Fruit fly (Drosophila melanogaster) whole organism, larva: ENCODE data around the gene CG17344.

Experiments
- noc ChIP-seq: fragments of 200-800 bp; sonication (Bioruptor generic); optimal IDR thresholded peaks from 3 replicates; lab custom pipeline; 2019; ENCODE audit warnings: missing biosample characterization, mild to moderate bottlenecking, missing genetic modification characterization, moderate library complexity

CG17344 gene

DNA sequence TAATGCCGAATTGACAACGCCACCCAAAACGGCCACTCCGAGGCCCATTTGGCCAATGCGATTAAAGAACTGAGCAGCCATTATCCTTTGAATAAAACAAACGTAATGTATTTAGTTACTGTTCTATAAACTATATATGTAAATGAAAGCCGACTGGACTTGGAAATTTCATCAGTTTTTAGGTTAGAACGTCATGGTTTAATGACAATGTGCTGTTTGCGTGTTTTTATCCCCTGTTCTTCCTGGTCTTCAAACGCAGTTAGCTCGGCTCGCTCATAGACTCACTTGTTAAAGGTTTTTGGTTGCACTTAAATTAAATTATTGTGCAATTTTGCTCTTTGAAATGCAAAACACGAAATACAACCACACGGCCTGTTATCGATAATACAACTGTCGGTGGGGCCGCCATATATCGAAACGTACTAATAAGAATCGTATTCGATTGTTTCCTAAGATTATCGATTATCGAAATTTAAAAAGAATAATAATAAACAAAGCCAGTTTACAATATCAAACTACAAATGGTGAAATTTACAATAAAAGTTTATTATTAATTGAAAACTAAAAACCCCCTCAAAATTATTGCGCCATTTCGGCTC, 21.7 kb downstream of the CG17344 start, which contains the start of gene Phb1:
Gene Phb1 (minus strand): TSS at position 398 of the 599 bp plus-strand sequence.
- TF ChIP-seq noc: no peak

dm6 chr2L:19126888-19127287, 25.0 kb downstream of the CG17344 start:
- TF ChIP-seq noc: peak; percentile 74

DNA sequence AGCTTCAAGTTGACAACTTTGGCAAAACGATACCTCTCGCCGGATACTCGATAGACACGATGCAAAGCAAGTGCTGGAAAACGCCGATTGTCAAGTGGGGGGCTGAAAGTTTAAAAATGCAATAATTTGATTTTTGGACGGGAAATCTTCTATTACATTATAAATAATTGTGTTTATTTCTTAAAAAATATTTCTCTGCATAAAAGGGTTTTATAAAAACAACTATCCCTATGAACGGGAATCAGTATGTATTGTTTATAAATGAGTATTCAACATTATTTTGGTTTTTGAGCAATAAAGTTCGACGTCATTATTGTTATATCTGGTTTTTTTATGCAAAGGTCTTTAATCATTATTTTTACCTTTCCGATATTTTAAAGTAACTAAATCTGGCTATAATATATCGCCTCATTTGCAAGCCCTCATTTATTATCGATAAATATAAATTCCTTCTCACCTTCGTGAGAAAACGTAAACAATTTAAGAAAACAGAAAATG, 30.1 kb downstream of the CG17344 start, which contains the start of the genes AsnRS and DCTN6-p27:
Gene AsnRS (minus strand): TSS at position 50 of the 498 bp plus-strand sequence.
Gene DCTN6-p27 (plus strand): TSS at position 419 of the 498 bp plus-strand sequence.
- peak; percentile 76 for TF ChIP-seq noc

dm6 chr2L:19133465-19134365, 31.9 kb downstream of the CG17344 start, which contains the start of gene brat:
brat (plus strand) TSS chr2L:19133816.
- TF ChIP-seq noc: peak; percentile 19

DNA sequence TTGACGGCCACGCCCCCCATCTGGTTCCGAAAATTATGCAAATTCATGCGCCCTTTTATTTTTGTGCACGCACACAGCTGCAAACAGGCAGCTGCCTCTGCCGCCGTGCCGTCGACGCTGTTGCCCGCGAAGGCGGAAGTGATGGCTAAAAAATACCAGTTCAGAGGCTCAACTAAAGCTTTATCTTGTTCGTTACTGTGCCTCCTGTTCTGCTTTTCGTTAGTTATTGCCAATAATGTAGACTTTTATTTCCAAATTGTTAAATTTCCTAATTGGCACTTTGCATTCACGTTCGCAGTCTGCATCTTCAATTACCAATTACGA, 32.5 kb downstream of the CG17344 start:
- no peak for TF ChIP-seq noc

DNA sequence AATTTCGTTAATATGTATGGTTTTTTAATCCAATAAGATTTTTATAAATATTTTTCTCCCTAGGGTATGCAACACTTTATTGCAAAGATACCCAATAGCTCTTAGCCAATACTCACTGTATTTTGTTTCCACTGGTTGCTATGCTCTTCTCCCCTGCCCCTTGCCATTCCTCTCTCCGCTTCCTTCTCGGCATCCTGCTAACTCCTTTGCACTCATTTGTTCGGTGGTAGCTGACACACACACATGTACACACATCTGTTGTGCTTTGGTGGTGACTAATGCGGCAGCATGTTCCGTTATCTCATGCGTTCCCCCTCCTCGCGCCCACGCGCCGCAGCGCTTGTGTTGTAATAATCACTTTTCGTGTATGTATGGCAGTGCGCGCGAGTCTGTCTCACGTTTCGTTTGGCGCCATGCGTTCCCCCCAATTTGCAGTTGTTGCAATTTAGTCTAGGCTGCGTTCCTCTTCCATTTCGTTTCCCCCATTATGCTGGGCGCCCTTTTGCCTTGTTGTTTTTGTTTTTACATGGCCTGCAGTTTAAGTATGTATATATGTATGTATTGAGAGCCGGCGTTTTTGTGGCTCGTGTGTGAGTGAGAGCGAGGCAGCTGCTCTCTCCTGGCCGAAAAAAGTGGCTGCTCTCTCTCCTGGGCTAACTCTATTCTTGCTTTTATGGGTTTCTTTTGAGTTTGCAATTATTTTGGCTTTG, 33.1 kb downstream of the CG17344 start, which contains the start of gene Polr1D:
Gene Polr1D (minus strand): TSS at position 420 of the 710 bp plus-strand sequence.
- peak; percentile 17 for TF ChIP-seq noc

dm6 chr2L:19135955-19136677, 34.3 kb downstream of the CG17344 start:
- TF ChIP-seq noc: no peak

DNA sequence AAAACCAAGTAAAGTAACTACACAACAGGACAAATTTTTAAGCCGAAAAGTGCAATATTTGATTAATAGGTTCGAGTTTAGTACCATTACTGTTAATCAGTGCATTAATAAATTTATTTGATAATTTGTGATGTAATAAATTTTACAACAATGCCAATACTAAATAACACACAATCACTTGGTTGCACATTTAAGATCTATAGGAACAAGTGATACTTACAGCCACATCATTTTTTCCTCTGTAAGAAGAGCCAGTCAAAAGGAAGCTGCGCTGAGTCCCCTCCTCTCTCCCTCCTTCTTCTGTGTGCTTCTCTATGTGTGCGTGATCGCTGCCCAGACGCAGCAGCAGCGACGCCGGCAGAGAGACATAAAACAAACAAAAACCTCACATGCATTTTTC, 34.9 kb downstream of the CG17344 start:
- no peak for TF ChIP-seq noc

- TF ChIP-seq noc: no peak
These were observed 35.9 kb downstream of the CG17344 start for dm6 chr2L:19137494-19138360.

DNA sequence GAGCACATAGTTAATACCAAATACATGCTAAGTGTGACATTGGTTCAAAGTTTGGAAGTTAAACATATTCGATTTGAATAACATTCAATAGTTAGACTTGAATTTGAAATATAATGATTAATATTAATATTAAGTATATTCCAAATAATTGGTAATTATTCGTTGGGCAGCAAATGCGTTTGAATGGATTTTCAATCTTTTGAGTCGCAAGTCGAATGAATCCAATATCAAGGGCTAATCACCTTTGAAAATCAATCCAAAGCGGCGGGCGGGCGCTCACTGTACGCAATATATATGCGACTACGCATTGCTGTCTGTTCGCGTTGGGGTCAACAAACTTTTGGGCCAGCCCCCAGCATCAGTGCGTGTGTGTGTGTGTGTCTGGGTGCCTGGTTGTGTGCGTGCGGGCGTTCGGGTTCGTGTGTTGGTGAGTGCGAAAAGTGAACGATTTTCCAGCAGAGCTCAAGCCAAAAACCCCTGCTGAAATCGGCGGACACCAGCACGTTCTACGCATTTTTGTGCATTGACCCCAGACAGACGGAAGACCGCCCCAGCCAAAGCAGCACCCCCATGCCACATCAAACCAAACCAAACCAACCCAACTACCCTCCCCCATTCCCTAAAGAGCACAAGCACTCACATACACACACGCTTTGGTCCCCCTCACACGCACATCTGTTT, 36.7 kb downstream of the CG17344 start:
- no peak for TF ChIP-seq noc

DNA sequence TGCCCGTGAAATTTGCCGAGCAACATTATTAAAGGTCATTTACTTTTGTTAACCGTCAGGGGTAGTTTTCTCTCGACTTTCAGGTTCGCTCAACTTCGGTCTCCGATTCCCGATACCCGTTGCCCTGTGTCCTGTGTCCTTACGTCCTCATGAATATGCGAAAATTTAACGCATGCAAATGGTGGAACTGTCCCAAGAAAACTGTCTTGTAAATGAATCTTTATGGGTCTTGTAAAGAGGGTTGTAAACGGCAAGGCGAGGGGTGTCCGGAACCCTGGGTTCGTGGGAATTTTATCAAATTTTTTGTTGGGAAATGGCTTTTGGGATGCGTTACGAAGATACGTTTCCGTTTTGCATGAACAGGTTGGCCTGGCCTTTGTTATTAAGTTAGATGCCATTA, 37.9 kb downstream of the CG17344 start:
- TF ChIP-seq noc: no peak

DNA sequence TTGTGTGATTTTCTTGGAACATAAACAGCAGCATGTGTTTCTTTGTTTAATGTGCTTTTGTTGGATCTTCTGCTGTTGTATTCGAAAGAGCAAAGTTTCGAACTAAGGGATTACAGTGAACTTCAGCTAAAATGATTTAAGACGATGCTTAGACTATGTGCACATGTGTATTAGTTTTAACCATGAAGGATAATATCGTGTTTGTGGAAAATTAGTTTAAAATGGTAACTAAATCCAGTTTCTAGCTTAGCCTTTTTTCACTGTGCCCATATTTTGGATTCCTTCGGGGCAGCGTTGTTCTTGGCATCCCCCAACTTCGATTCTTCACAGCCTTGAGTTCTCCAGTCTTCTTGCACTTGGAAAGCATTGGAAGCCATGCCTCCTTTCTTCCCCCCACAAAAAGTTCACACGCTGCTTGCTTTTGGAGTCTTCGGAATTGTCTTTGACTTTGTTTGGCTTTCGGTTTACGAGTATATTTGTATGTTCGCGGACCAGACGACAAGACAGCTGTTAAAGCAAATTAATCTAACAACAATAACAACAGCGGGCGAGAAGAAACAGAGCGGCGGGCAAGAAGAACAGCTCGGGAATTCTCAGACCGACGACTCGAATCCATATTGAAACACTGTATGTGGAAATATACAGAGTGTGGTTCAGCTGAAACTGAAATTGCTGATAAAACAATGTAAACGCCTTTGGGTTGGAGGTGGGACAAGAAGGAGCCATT, 38.6 kb downstream of the CG17344 start:
- TF ChIP-seq noc: no peak

- peak; percentile 58 for TF ChIP-seq noc
These were observed 39.1 kb downstream of the CG17344 start for dm6 chr2L:19140984-19141262.
